Worm (Caenorhabditis elegans): ENCODE data around the gene Y48C3A.20.

The Y48C3A.20 gene

ce11 chrII:13334966-13335698, 34.3 kb upstream of the Y48C3A.20 start (continued):
- TF ChIP-seq odd-2 (tag; optimal IDR thresholded peaks at IDR 0.05) (no peak), Y22D7AL.16 (tag; optimal IDR thresholded peaks at IDR 0.05) (no peak), ets-4 (tag; optimal IDR thresholded peaks at IDR 0.05) (peak; percentile 15), ceh-6 (GFP tag; optimal IDR thresholded peaks at IDR 0.05) (peak; percentile 13), mec-3 (tag; optimal IDR thresholded peaks at IDR 0.05; ENCODE audit: borderline replicate concordance) (no peak), hlh-30 (tag; optimal IDR thresholded peaks at IDR 0.05; ENCODE audit: insufficient read depth) (peak; percentile 69), ref-2 (tag; optimal IDR thresholded peaks at IDR 0.05) (peak; percentile 93), eyg-1 (tag; optimal IDR thresholded peaks at IDR 0.05) (peak; percentile 49), pqm-1 (tag; optimal IDR thresholded peaks at IDR 0.05) (no peak), npax-4 (tag; optimal IDR thresholded peaks at IDR 0.05) (no peak), F13H6.1 (tag; optimal IDR thresholded peaks at IDR 0.05) (peak; percentile 73), tbx-2 (tag; optimal IDR thresholded peaks at IDR 0.05) (peak; percentile 91), C38D4.7 (GFP tag; optimal IDR thresholded peaks at IDR 0.05) (no peak), T23F11.4 (GFP tag; optimal IDR thresholded peaks at IDR 0.05) (peak; percentile 75), ceh-9 (tag; optimal IDR thresholded peaks at IDR 0.05) (no peak), pax-1 (tag; optimal IDR thresholded peaks at IDR 0.05) (no peak), sox-2 (GFP tag; IDR thresholded peaks at IDR 0.05) (peak; percentile 16; the same call in 1 of the 2 replicates), dve-1 (tag; optimal IDR thresholded peaks at IDR 0.05) (peak; percentile 90), nhr-232 (tag; optimal IDR thresholded peaks at IDR 0.05) (no peak), hlh-15 (tag; optimal IDR thresholded peaks at IDR 0.05) (no peak), fkh-6 (tag; optimal IDR thresholded peaks at IDR 0.05) (no peak), lin-11 (tag; optimal IDR thresholded peaks at IDR 0.05) (peak; percentile 19), unc-86 (tag; optimal IDR thresholded peaks at IDR 0.05) (peak; percentile 43), rnt-1 (tag; optimal IDR thresholded peaks at IDR 0.05) (peak; percentile 85), sdc-2 (tag; optimal IDR thresholded peaks at IDR 0.05) (peak; percentile 35), dmd-4 (tag; optimal IDR thresholded peaks at IDR 0.05; ENCODE audit: borderline replicate concordance) (peak; percentile 26), zip-5 (tag; optimal IDR thresholded peaks at IDR 0.05) (no peak), ceh-31 (tag; optimal IDR thresholded peaks at IDR 0.05) (peak; percentile 84), fax-1 (tag; optimal IDR thresholded peaks at IDR 0.05) (no peak), unc-42 (tag; optimal IDR thresholded peaks at IDR 0.05) (peak; percentile 70), ceh-22 (tag; optimal IDR thresholded peaks at IDR 0.05) (peak; percentile 26), elt-2 (tag; optimal IDR thresholded peaks at IDR 0.05) (no peak), che-1 (tag; optimal IDR thresholded peaks at IDR 0.05) (no peak), ceh-14 (tag; optimal IDR thresholded peaks at IDR 0.05) (peak; percentile 71), ceh-19 (GFP tag; optimal IDR thresholded peaks at IDR 0.05) (peak; percentile 63), hlh-13 (GFP tag; optimal IDR thresholded peaks at IDR 0.05) (no peak), ceh-48 (tag; optimal IDR thresholded peaks at IDR 0.05) (peak; percentile 85)

- TF ChIP-seq fax-1 (tag; optimal IDR thresholded peaks at IDR 0.05) (no peak), ceh-24 (tag; optimal IDR thresholded peaks at IDR 0.05) (no peak), ceh-22 (tag; optimal IDR thresholded peaks at IDR 0.05) (no peak), ceh-48 (tag; optimal IDR thresholded peaks at IDR 0.05) (no peak), ceh-31 (tag; optimal IDR thresholded peaks at IDR 0.05) (no peak), pqm-1 (tag; optimal IDR thresholded peaks at IDR 0.05) (no peak), C38D4.7 (GFP tag; optimal IDR thresholded peaks at IDR 0.05) (no peak), ztf-16 (tag; optimal IDR thresholded peaks at IDR 0.05) (no peak), ceh-6 (GFP tag; optimal IDR thresholded peaks at IDR 0.05) (no peak), tbx-7 (tag; optimal IDR thresholded peaks at IDR 0.05) (no peak), odd-2 (tag; optimal IDR thresholded peaks at IDR 0.05) (no peak)
These were observed 31.4 kb upstream of the Y48C3A.20 start, which contains the start of gene mrpl-20 for ce11 chrII:13337959-13338358. mrpl-20 (plus strand) TSS chrII:13338281.

Measured in whole organism, late embryonic.